Worm (Caenorhabditis elegans): ENCODE results near the gene srg-64.

- TF ChIP-seq fax-1 (tag; optimal IDR thresholded peaks at IDR 0.05) (no peak), hlh-8 (tag; optimal IDR thresholded peaks at IDR 0.05) (no peak), nhr-11 (tag; optimal IDR thresholded peaks at IDR 0.05) (no peak), elt-4 (tag; optimal IDR thresholded peaks at IDR 0.05) (no peak), ceh-2 (tag; optimal IDR thresholded peaks at IDR 0.05) (no peak), nfya-1 (tag; optimal IDR thresholded peaks at IDR 0.05) (no peak), F13H6.1 (tag; optimal IDR thresholded peaks at IDR 0.05) (no peak), gmeb-2 (tag; optimal IDR thresholded peaks at IDR 0.05) (no peak), tbx-2 (tag; optimal IDR thresholded peaks at IDR 0.05) (no peak), zip-5 (tag; optimal IDR thresholded peaks at IDR 0.05) (no peak), tbx-7 (tag; optimal IDR thresholded peaks at IDR 0.05) (no peak), unc-42 (tag; optimal IDR thresholded peaks at IDR 0.05) (no peak)
Observed at ce11 chrX:15766147-15766546, 25.7 kb upstream of the srg-64 start, which contains the start of gene bus-17.
